Worm (Caenorhabditis elegans): ENCODE measurements around the gene C48D5.3.

DNA sequence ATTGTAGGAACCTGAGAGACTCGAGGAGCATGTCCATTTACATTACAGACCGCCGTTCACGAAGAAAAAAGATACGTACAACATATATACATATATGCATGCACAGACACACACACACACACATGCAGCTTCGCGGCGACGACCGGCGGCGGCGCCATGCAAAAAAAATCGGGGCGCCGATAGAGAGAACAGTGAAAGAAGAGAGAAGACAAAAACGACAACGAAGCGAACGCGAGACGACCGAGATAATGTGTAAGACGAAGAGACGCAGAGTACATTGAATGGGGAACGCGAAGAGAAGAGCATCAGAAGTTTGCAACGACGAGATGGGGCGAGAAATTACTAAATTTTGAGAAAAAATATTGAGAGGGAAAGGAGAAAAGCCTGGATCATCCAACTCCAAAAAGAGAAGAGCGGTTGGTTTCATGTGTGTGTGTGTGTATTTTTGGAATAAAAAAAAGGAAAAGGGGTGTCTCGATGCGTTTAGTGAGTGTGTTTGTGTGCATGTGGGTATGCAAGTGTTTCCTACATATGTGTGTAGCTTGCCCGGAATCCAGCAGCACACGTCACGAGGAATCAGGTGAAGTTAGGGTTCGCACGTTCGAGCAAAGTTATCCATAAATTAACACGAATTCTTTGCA lies 38.2 kb upstream of the C48D5.3 start:
- TF ChIP-seq hsf-1 (GFP tag; IDR thresholded peaks at IDR 0.05) (no peak), snpc-1.3 (tag; optimal IDR thresholded peaks at IDR 0.05; ENCODE audit: insufficient read depth) (no peak), madf-3 (GFP tag; IDR thresholded peaks at IDR 0.05) (no peak), fkh-3 (tag; optimal IDR thresholded peaks at IDR 0.05) (no peak), let-607 (tag; optimal IDR thresholded peaks at IDR 0.05) (no peak), sea-2 (GFP tag; IDR thresholded peaks at IDR 0.05) (no peak), somi-1 (GFP tag; optimal IDR thresholded peaks at IDR 0.05) (no peak), pha-4 (tag; optimal IDR thresholded peaks at IDR 0.05) (no peak), repo-1 (tag; optimal IDR thresholded peaks at IDR 0.05) (no peak), snpc-1.1 (tag; optimal IDR thresholded peaks at IDR 0.05; ENCODE audit: insufficient read depth) (no peak), D2030.7 (GFP tag; IDR thresholded peaks at IDR 0.05) (no peak)

Measured in whole organism, young adult.